Worm (Caenorhabditis elegans): ENCODE measurements around the gene ugt-16.

ce11 chrV:12845247-12845646 is 20.4 kb downstream of the ugt-16 start, which contains the start of gene C44H9.6:
- TF ChIP-seq cog-1 (tag; optimal IDR thresholded peaks at IDR 0.05), result no peak
- no peak for TF ChIP-seq ztf-23 (GFP tag; IDR thresholded peaks at IDR 0.05)
- TF ChIP-seq flt-1 (GFP tag; IDR thresholded peaks at IDR 0.05), result no peak
- TF ChIP-seq klf-2 (GFP tag; conservative IDR thresholded peaks at IDR 0.05), result no peak
- TF ChIP-seq ref-1 (GFP tag; conservative IDR thresholded peaks at IDR 0.05), result no peak
- no peak for TF ChIP-seq tab-1 (GFP tag; IDR thresholded peaks at IDR 0.05)
- no peak for TF ChIP-seq T22C8.4 (GFP tag; IDR thresholded peaks at IDR 0.05)
- no peak for TF ChIP-seq ztf-29 (GFP tag; IDR thresholded peaks at IDR 0.05)
